Worm (Caenorhabditis elegans) whole organism, young adult: Measurements from ENCODE around the gene sra-1.

Source experiments
- F10E7.11 ChIP-seq: sonication (generic microtip); optimal IDR thresholded peaks from 2 replicates; lab custom pipeline; 2017; ENCODE audit warnings: mild to moderate bottlenecking, missing genetic modification characterization, moderate library complexity, missing compliant biosample characterization
- ceh-100 ChIP-seq: fragments of 200-800 bp; sonication (Bioruptor generic); IDR thresholded peaks from 2 replicates; pipeline ENCODE4 v1.3.6; 2022; ENCODE audit warnings: missing genetic modification reagents, missing genetic modification characterization, missing compliant biosample characterization
- ceh-58 ChIP-seq: fragments of 200-800 bp; sonication (Bioruptor generic); IDR thresholded peaks from 2 replicates; pipeline ENCODE4 v1.3.6; 2022; ENCODE audit warnings: missing genetic modification characterization, missing compliant biosample characterization
- dox-1 ChIP-seq: fragments of 200-800 bp; sonication (Bioruptor generic); IDR thresholded peaks from 2 replicates; pipeline ENCODE4 v1.3.6; 2022; ENCODE audit warnings: missing genetic modification reagents, missing genetic modification characterization, missing compliant biosample characterization
- ekl-4 ChIP-seq: fragments of 200-800 bp; sonication (Bioruptor generic); IDR thresholded peaks from 2 replicates; pipeline ENCODE4 v1.3.6; 2022; ENCODE audit warnings: missing genetic modification reagents, missing genetic modification characterization, missing compliant biosample characterization
- ets-4 ChIP-seq: fragments of 200-800 bp; sonication (Bioruptor generic); optimal IDR thresholded peaks from 2 replicates; lab custom pipeline; 2018; ENCODE audit warnings: mild to moderate bottlenecking, missing genetic modification characterization, missing compliant biosample characterization
- hlh-12 ChIP-seq: sonication (generic microtip); optimal IDR thresholded peaks from 2 replicates; lab custom pipeline; 2016; ENCODE audit warnings: missing genetic modification characterization, missing compliant biosample characterization
- lir-1 ChIP-seq: fragments of 200-800 bp; sonication (Bioruptor generic); conservative IDR thresholded peaks from 2 replicates; pipeline ENCODE4 v1.3.6; 2022; ENCODE audit warnings: missing genetic modification reagents, missing genetic modification characterization, missing compliant biosample characterization
- nhr-90 ChIP-seq: sonication (generic microtip); optimal IDR thresholded peaks from 2 replicates; lab custom pipeline; 2016; ENCODE audit warnings: missing genotype, mild to moderate bottlenecking, missing genetic modification characterization, missing compliant biosample characterization
- sdz-38 ChIP-seq: sonication (generic microtip); optimal IDR thresholded peaks from 2 replicates; lab custom pipeline; 2016; ENCODE audit warnings: missing genotype, missing genetic modification characterization, missing compliant biosample characterization
- somi-1 ChIP-seq: fragments of 200-800 bp; sonication (Bioruptor generic); optimal IDR thresholded peaks from 2 replicates; lab custom pipeline; 2018; ENCODE audit warnings: mild to moderate bottlenecking, missing genetic modification characterization, missing compliant biosample characterization
- unc-62 ChIP-seq: fragments of 150-350 bp; optimal IDR thresholded peaks from 2 replicates; lab custom pipeline; 2014; ENCODE audit warnings: missing biosample characterization, missing genetic modification reagents, missing genetic modification characterization
- zfh-2 ChIP-seq: fragments of 200-800 bp; sonication (Bioruptor generic); conservative IDR thresholded peaks from 2 replicates; pipeline ENCODE4 v1.3.6; 2022; ENCODE audit warnings: missing genetic modification reagents, missing genetic modification characterization, missing compliant biosample characterization

DNA sequence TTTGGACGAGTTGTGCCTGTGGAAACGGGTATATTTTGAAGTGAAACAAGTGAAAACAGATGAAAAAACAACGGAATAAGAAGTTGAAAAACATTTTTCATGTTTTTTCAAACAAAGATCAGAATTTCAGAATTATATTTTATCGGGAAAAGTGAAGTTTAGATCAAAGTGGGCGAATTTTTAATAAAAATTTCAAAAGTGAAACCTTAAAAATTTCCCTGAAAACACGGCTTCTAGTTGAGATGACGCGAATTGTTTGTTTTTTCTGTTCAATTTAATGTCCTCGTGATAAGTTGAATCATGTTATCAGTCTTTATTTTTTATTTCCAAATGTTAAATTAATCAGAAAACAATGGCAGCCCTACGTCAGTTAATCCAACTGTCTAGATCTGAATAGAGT, 14.3 kb downstream of the sra-1 start, which contains the start of gene gcy-3:
- TF ChIP-seq sdz-38: no peak
- no peak for TF ChIP-seq nhr-90 (tag; lab: Kevin White, UChicago)
- TF ChIP-seq ceh-58 (GFP tag; lab: Robert Waterston, UW): no peak
- no peak for TF ChIP-seq unc-62 (GFP tag; lab: Kevin White, UChicago)
- TF ChIP-seq ekl-4: no peak
- TF ChIP-seq F10E7.11 (tag; lab: Kevin White, UChicago): no peak
- no peak for TF ChIP-seq somi-1 (GFP tag; lab: Kevin White, UChicago)
- no peak for TF ChIP-seq ets-4
- no peak for TF ChIP-seq hlh-12 (tag; lab: Kevin White, UChicago)
- TF ChIP-seq dox-1 (GFP tag; lab: Robert Waterston, UW): no peak
- no peak for TF ChIP-seq ceh-100 (GFP tag; lab: Robert Waterston, UW)
- no peak for TF ChIP-seq zfh-2 (GFP tag; lab: Robert Waterston, UW)
- TF ChIP-seq lir-1 (GFP tag; lab: Robert Waterston, UW): no peak
